Worm (Caenorhabditis elegans) whole organism, mixed stage, embryonic: ENCODE results near the gene cdc-48.1.

ENCODE experiments used
- blmp-1 ChIP-seq: fragments of 150-350 bp; optimal IDR thresholded peaks from 2 replicates; lab custom pipeline; 2014; ENCODE audit warnings: missing biosample characterization, missing genetic modification characterization
- ces-1 ChIP-seq: fragments of 150-350 bp; optimal IDR thresholded peaks from 2 replicates; lab custom pipeline; 2014; ENCODE audit warnings: missing biosample characterization, missing genetic modification reagents, missing genetic modification characterization
- flh-1 ChIP-seq: fragments of 200-800 bp; sonication (Bioruptor generic); optimal IDR thresholded peaks from 2 replicates; lab custom pipeline; 2018; ENCODE audit warnings: mild to moderate bottlenecking, missing genetic modification characterization, moderate library complexity, missing compliant biosample characterization
- nhr-237 ChIP-seq: fragments of 150-350 bp; optimal IDR thresholded peaks from 2 replicates; lab custom pipeline; 2014; ENCODE audit warnings: missing biosample characterization, missing genetic modification characterization
- nhr-28 ChIP-seq: fragments of 150-350 bp; optimal IDR thresholded peaks from 2 replicates; lab custom pipeline; 2014; ENCODE audit warnings: missing biosample characterization, missing genetic modification characterization
- nhr-76 ChIP-seq: sonication (generic microtip); optimal IDR thresholded peaks from 2 replicates; lab custom pipeline; 2017; ENCODE audit warnings: missing biosample characterization, missing genetic modification characterization
- pha-4 ChIP-seq: fragments of 150-350 bp; optimal IDR thresholded peaks from 2 replicates; lab custom pipeline; 2018; ENCODE audit warnings: missing biosample characterization, missing genetic modification reagents, missing genetic modification characterization
- snpc-4 ChIP-seq: fragments of 150-350 bp; optimal IDR thresholded peaks from 2 replicates; lab custom pipeline; 2014; ENCODE audit warnings: missing biosample characterization, missing genetic modification characterization
- unc-39 ChIP-seq: fragments of 150-350 bp; optimal IDR thresholded peaks from 2 replicates; lab custom pipeline; 2014; ENCODE audit warnings: missing biosample characterization, missing genetic modification characterization

DNA sequence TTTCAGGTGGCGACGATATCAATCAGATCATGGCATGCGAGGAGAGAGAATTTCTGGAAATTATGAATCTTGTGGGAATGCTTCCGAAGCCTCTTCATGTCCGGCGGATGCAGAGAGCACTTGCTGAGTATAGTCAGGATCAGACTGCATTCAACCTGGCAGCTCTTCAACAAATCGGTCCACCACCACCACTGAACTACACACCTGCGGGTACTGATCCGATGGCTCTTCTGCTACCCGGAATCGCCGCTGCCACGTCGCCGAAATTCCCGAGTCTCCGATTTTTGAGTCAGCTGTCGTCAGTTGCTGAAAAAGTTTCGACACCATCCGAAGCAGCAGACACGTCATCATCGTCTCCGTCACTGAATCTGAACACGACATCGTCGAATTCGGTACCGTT lies 32.3 kb downstream of the cdc-48.1 start:
- TF ChIP-seq snpc-4 (tag; lab: Kevin White, UChicago) (no peak), nhr-28 (tag; lab: Kevin White, UChicago) (no peak), ces-1 (no peak), nhr-237 (tag; lab: Kevin White, UChicago) (no peak), pha-4 (tag; lab: Kevin White, UChicago) (no peak), unc-39 (tag; lab: Kevin White, UChicago) (no peak), blmp-1 (tag; lab: Kevin White, UChicago) (no peak), nhr-76 (tag; lab: Kevin White, UChicago) (no peak), flh-1 (GFP tag; lab: Kevin White, UChicago) (no peak)
